Worm (Caenorhabditis elegans): ENCODE results near the gene str-229.

Gene str-229

ce11 chrV:3902458-3903157 lies at the start of gene str-229, which contains the start of gene srh-190:
Gene str-229, minus strand, starts transcription at chrV:3902558.
Gene srh-190, plus strand, starts transcription at chrV:3903107.
- no peak for TF ChIP-seq nhr-84 (tag; optimal IDR thresholded peaks at IDR 0.05)
- no peak for TF ChIP-seq unc-62 (GFP tag; optimal IDR thresholded peaks at IDR 0.05)
- TF ChIP-seq fkh-8 (tag; optimal IDR thresholded peaks at IDR 0.05) = no peak
- no peak for TF ChIP-seq alr-1 (tag; optimal IDR thresholded peaks at IDR 0.05; ENCODE audit: borderline replicate concordance)
- no peak for TF ChIP-seq mep-1 (tag; optimal IDR thresholded peaks at IDR 0.05)
- TF ChIP-seq ets-5 (GFP tag; IDR thresholded peaks at IDR 0.05) = no peak
- TF ChIP-seq rnt-1 (tag; optimal IDR thresholded peaks at IDR 0.05) = no peak
- TF ChIP-seq nhr-90 (tag; optimal IDR thresholded peaks at IDR 0.05; ENCODE audit: poor library complexity) = no peak

- TF ChIP-seq lin-39 (tag; optimal IDR thresholded peaks at IDR 0.05) (no peak), pax-3 (tag; optimal IDR thresholded peaks at IDR 0.05) (no peak), lin-35 (GFP tag; optimal IDR thresholded peaks at IDR 0.05) (no peak), nhr-11 (tag; optimal IDR thresholded peaks at IDR 0.05) (no peak), hlh-17 (GFP tag; optimal IDR thresholded peaks at IDR 0.05; ENCODE audit: borderline replicate concordance) (no peak), ztf-11 (tag; optimal IDR thresholded peaks at IDR 0.05) (no peak), Y116A8C.19 (tag; optimal IDR thresholded peaks at IDR 0.05; ENCODE audit: borderline replicate concordance) (no peak), fos-1 (tag; optimal IDR thresholded peaks at IDR 0.05) (no peak), lsy-2 (tag; optimal IDR thresholded peaks at IDR 0.05) (no peak), xbp-1 (tag; optimal IDR thresholded peaks at IDR 0.05) (no peak), nhr-12 (tag; optimal IDR thresholded peaks at IDR 0.05) (no peak), lir-3 (tag; optimal IDR thresholded peaks at IDR 0.05; ENCODE audit: poor library complexity) (no peak), ceh-82 (tag; optimal IDR thresholded peaks at IDR 0.05) (no peak)
These were observed 47.4 kb upstream of the str-229 start, which contains the start of gene dach-1 for ce11 chrV:3949723-3950122. Gene dach-1, plus strand, starts transcription at chrV:3950023.

DNA sequence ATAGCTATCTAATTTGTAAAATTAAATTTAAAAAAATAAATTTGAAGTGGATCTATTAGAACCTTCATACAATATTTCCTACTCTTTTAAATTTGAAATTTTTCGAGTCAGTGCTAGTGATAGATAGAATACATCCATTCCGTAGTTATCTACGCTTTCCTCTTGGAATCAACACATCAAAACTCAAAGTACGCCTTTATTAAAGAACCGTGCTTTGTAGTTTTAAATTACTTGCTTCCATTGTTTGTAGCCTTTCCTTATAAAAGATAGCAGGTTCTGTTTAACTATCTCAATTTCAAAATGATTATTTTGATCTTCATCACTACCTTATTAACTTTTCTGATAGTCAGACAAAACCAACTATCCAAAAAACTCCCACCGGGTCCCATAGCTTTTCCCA lies 42.7 kb upstream of the str-229 start, which contains the start of gene cyp-35B3:
Gene cyp-35B3 (plus strand): TSS at position 301 of the 400 bp plus-strand sequence.
- TF ChIP-seq pag-3 (tag; optimal IDR thresholded peaks at IDR 0.05; ENCODE audit: borderline replicate concordance, insufficient read depth) (no peak), ets-5 (GFP tag; IDR thresholded peaks at IDR 0.05) (no peak), hlh-4 (tag; optimal IDR thresholded peaks at IDR 0.05) (no peak), dsc-1 (tag; optimal IDR thresholded peaks at IDR 0.05) (no peak), fos-1 (tag; optimal IDR thresholded peaks at IDR 0.05) (no peak), sptf-1 (tag; optimal IDR thresholded peaks at IDR 0.05) (no peak), alr-1 (tag; optimal IDR thresholded peaks at IDR 0.05; ENCODE audit: borderline replicate concordance) (no peak), swsn-7 (tag; optimal IDR thresholded peaks at IDR 0.05) (no peak), tbx-2 (tag; optimal IDR thresholded peaks at IDR 0.05) (no peak), fkh-4 (tag; optimal IDR thresholded peaks at IDR 0.05; ENCODE audit: borderline replicate concordance) (no peak), pax-3 (tag; optimal IDR thresholded peaks at IDR 0.05) (no peak)

DNA sequence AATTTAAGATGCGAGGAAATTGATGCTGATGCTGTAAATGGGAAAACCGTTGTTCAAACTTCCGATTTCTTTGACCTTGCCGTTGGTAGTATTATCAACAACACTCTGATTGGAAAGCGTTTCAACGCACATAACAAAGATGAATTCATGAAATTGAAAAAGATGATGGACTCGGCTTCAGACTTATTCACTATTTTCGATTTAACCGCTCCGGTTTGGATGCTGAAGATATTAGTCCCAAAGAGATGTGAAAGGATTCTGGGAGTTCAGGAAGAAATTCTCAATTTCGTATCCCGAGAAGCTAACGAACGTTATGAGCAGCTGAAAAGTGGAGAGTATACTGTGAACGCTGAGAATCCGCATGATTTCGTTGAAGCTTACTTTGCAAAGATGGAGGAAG lies 41.0 kb upstream of the str-229 start:
- TF ChIP-seq egl-27 (tag; optimal IDR thresholded peaks at IDR 0.05) (no peak), lin-35 (GFP tag; optimal IDR thresholded peaks at IDR 0.05) (no peak)

- no peak for TF ChIP-seq pax-3 (tag; optimal IDR thresholded peaks at IDR 0.05)
- TF ChIP-seq nhr-12 (tag; optimal IDR thresholded peaks at IDR 0.05) = no peak
- TF ChIP-seq irx-1 (tag; optimal IDR thresholded peaks at IDR 0.05) = no peak
- TF ChIP-seq fkh-10 (GFP tag; optimal IDR thresholded peaks at IDR 0.05) = no peak
- no peak for TF ChIP-seq unc-86 (tag; optimal IDR thresholded peaks at IDR 0.05)
These were observed 39.5 kb upstream of the str-229 start, which contains the start of gene cyp-35B2 for ce11 chrV:3941860-3942259. Gene cyp-35B2, plus strand, starts transcription at chrV:3942160.
